Fruit fly (Drosophila melanogaster) whole organism, embryonic: ENCODE results near the gene CG16853.
A peak's percentile ranks its signal among the peaks of the same experiment; 100 is the strongest.

Experiments used
- Bgb ChIP-seq: fragments of 200-800 bp; sonication (Bioruptor generic); IDR thresholded peaks from 2 replicates; pipeline ENCODE4 v1.3.6; 2022; ENCODE audit warnings: missing biosample characterization, missing genetic modification characterization; ENCODE audit not compliant: partially characterized antibody
- CG10147 ChIP-seq: fragments of 200-800 bp; sonication (Bioruptor generic); optimal IDR thresholded peaks from 2 replicates; lab custom pipeline; 2019; ENCODE audit warnings: missing biosample characterization, mild to moderate bottlenecking, missing genetic modification characterization, moderate library complexity
- CG11398 ChIP-seq: fragments of 200-800 bp; sonication (Bioruptor generic); optimal IDR thresholded peaks from 2 replicates; lab custom pipeline; 2016; ENCODE audit warnings: missing biosample characterization, missing genetic modification characterization
- CG11504 ChIP-seq: fragments of 200-800 bp; sonication (Bioruptor generic); optimal IDR thresholded peaks from 3 replicates; lab custom pipeline; 2019; ENCODE audit warnings: missing biosample characterization, mild to moderate bottlenecking, missing genetic modification characterization, moderate library complexity
- CG12236 ChIP-seq: fragments of 200-800 bp; sonication (Bioruptor generic); optimal IDR thresholded peaks from 2 replicates; lab custom pipeline; 2016; ENCODE audit warnings: missing biosample characterization, missing genetic modification characterization
- CG12942 ChIP-seq: fragments of 200-800 bp; sonication (Bioruptor generic); optimal IDR thresholded peaks from 3 replicates; lab custom pipeline; 2016; ENCODE audit warnings: missing biosample characterization, missing genetic modification characterization
- CG13894 ChIP-seq: fragments of 200-800 bp; sonication (Bioruptor generic); optimal IDR thresholded peaks from 3 replicates; lab custom pipeline; 2018; ENCODE audit warnings: missing biosample characterization, mild to moderate bottlenecking, missing genetic modification characterization, moderate library complexity
- CG14050 ChIP-seq: fragments of 200-800 bp; sonication (Bioruptor generic); IDR thresholded peaks from 3 replicates; pipeline ENCODE4 v1.3.6; 2022; ENCODE audit warnings: missing biosample characterization, missing genetic modification characterization
- CG14441 ChIP-seq: fragments of 200-800 bp; sonication (Bioruptor generic); IDR thresholded peaks from 2 replicates; pipeline ENCODE4 v1.3.6; 2022; ENCODE audit warnings: missing biosample characterization, missing genetic modification characterization
- CG14667 ChIP-seq: fragments of 200-800 bp; sonication (Bioruptor generic); IDR thresholded peaks from 2 replicates; pipeline ENCODE4 v1.3.6; 2022; ENCODE audit warnings: missing biosample characterization, missing genetic modification characterization
- CG14965 ChIP-seq: fragments of 200-800 bp; sonication (Bioruptor generic); optimal IDR thresholded peaks from 2 replicates; lab custom pipeline; 2016; ENCODE audit warnings: missing biosample characterization, missing genetic modification characterization, borderline replicate concordance
- CG1647 ChIP-seq: fragments of 200-800 bp; sonication (Bioruptor generic); optimal IDR thresholded peaks from 3 replicates; lab custom pipeline; 2016; ENCODE audit warnings: missing biosample characterization, missing genetic modification characterization
- CG17186 ChIP-seq: fragments of 200-800 bp; sonication (Bioruptor generic); optimal IDR thresholded peaks from 3 replicates; lab custom pipeline; 2017; ENCODE audit warnings: missing biosample characterization, missing genetic modification reagents, missing genetic modification characterization
- CG17361 ChIP-seq: fragments of 200-800 bp; sonication (Bioruptor generic); IDR thresholded peaks from 3 replicates; pipeline ENCODE4 v1.3.6; 2022; ENCODE audit warnings: missing biosample characterization, missing genetic modification characterization
- CG30020 ChIP-seq: fragments of 200-800 bp; optimal IDR thresholded peaks from 2 replicates; lab custom pipeline; 2019; ENCODE audit warnings: missing biosample characterization, mild to moderate bottlenecking, missing genetic modification characterization, moderate library complexity
- CG31365 ChIP-seq: fragments of 200-800 bp; sonication (Bioruptor generic); optimal IDR thresholded peaks from 2 replicates; lab custom pipeline; 2018; ENCODE audit warnings: missing biosample characterization, mild to moderate bottlenecking, missing genetic modification characterization
- CG42726 ChIP-seq: fragments of 200-800 bp; sonication (Bioruptor generic); IDR thresholded peaks from 2 replicates; pipeline ENCODE4 v1.3.6; 2022; ENCODE audit warnings: missing biosample characterization, missing genetic modification characterization; ENCODE audit not compliant: partially characterized antibody
- CG43689 ChIP-seq: fragments of 200-800 bp; sonication (Bioruptor generic); IDR thresholded peaks from 2 replicates; pipeline ENCODE4 v1.3.6; 2022; ENCODE audit warnings: missing biosample characterization, missing genetic modification characterization
- CG9932 ChIP-seq: fragments of 200-800 bp; sonication (Bioruptor generic); IDR thresholded peaks from 2 replicates; pipeline ENCODE4 v1.3.6; 2022; ENCODE audit warnings: missing biosample characterization, missing genetic modification characterization
- HLH3B ChIP-seq: fragments of 200-800 bp; sonication (Bioruptor generic); IDR thresholded peaks from 2 replicates; pipeline ENCODE4 v1.3.6; 2022; ENCODE audit warnings: missing biosample characterization, missing genetic modification characterization
- Hmr ChIP-seq: fragments of 200-800 bp; sonication (Bioruptor generic); optimal IDR thresholded peaks from 3 replicates; lab custom pipeline; 2017; ENCODE audit warnings: mild to moderate bottlenecking, missing biosample characterization, missing genetic modification reagents, missing genetic modification characterization
- Hr51 ChIP-seq, 2 experiments: fragments of 200-800 bp; sonication (Bioruptor generic); optimal IDR thresholded peaks; 2 replicates in 1 of 2; 3 replicates in 1 of 2; lab custom pipeline; 2016 to 2018; ENCODE audit warnings: missing biosample characterization in 2 of 2, missing genetic modification characterization in 2 of 2, mild to moderate bottlenecking in 1 of 2, moderate library complexity in 1 of 2
- Hr78 ChIP-seq, 2 experiments: fragments of 200-800 bp in 1 of 2; fragments of >200 bp in 1 of 2; sonication (Bioruptor generic) in 1 of 2; optimal IDR thresholded peaks; 2 replicates each; lab custom pipeline; 2017 to 2019; ENCODE audit warnings: missing biosample characterization in 2 of 2, missing genetic modification characterization in 2 of 2, mild to moderate bottlenecking in 1 of 2, moderate library complexity in 1 of 2
- MESR4 ChIP-seq: fragments of 200-800 bp; sonication (Bioruptor generic); optimal IDR thresholded peaks from 2 replicates; lab custom pipeline; 2018; ENCODE audit warnings: missing biosample characterization, mild to moderate bottlenecking, missing genetic modification characterization, moderate library complexity
- Meics ChIP-seq: fragments of 200-800 bp; sonication (Bioruptor generic); optimal IDR thresholded peaks from 2 replicates; lab custom pipeline; 2017; ENCODE audit warnings: missing biosample characterization, mild to moderate bottlenecking, missing genetic modification characterization
- Oaz ChIP-seq: fragments of 200-800 bp; sonication (Bioruptor generic); IDR thresholded peaks from 2 replicates; pipeline ENCODE4 v1.3.6; 2022; ENCODE audit warnings: missing biosample characterization, missing genetic modification characterization
- Sox100B ChIP-seq: fragments of 200-800 bp; sonication (Bioruptor generic); optimal IDR thresholded peaks from 3 replicates; lab custom pipeline; 2018; ENCODE audit warnings: missing biosample characterization, mild to moderate bottlenecking, missing genetic modification characterization
- Sry-β ChIP-seq: fragments of 200-800 bp; sonication (Bioruptor generic); optimal IDR thresholded peaks from 2 replicates; lab custom pipeline; 2018; ENCODE audit warnings: missing biosample characterization, mild to moderate bottlenecking, missing genetic modification characterization, moderate library complexity
- abd-A ChIP-seq: fragments of 200-800 bp; sonication (Bioruptor generic); optimal IDR thresholded peaks from 3 replicates; lab custom pipeline; 2019; ENCODE audit warnings: missing biosample characterization, mild to moderate bottlenecking, missing genetic modification characterization, moderate library complexity
- al ChIP-seq: fragments of 200-800 bp; sonication (Bioruptor generic); IDR thresholded peaks from 2 replicates; pipeline ENCODE4 v1.3.6; 2022; ENCODE audit warnings: missing biosample characterization, missing genetic modification characterization
- aop ChIP-seq: fragments of 200-800 bp; sonication (Bioruptor generic); IDR thresholded peaks from 2 replicates; pipeline ENCODE4 v1.3.6; 2022; ENCODE audit warnings: missing biosample characterization, missing genetic modification characterization
- ap ChIP-seq: fragments of 200-800 bp; sonication (Bioruptor generic); IDR thresholded peaks from 2 replicates; pipeline ENCODE4 v1.3.6; 2022; ENCODE audit warnings: missing biosample characterization, missing genetic modification characterization
- corto ChIP-seq: fragments of 200-800 bp; sonication (Bioruptor generic); optimal IDR thresholded peaks from 2 replicates; lab custom pipeline; 2016; ENCODE audit warnings: missing biosample characterization, mild to moderate bottlenecking, missing genetic modification characterization, moderate library complexity
- crol ChIP-seq: fragments of 200-800 bp; sonication (Bioruptor generic); IDR thresholded peaks from 2 replicates; pipeline ENCODE4 v1.3.6; 2022; ENCODE audit warnings: missing biosample characterization, missing genetic modification characterization
- crp ChIP-seq, 2 experiments: fragments of 200-800 bp; sonication (Bioruptor generic); optimal IDR thresholded peaks; 2 replicates in 1 of 2; 3 replicates in 1 of 2; lab custom pipeline; 2017; ENCODE audit warnings: missing biosample characterization in 2 of 2, missing genetic modification characterization in 2 of 2, mild to moderate bottlenecking in 1 of 2, moderate library complexity in 1 of 2
- fd3F ChIP-seq: fragments of 200-800 bp; sonication (Bioruptor generic); optimal IDR thresholded peaks from 2 replicates; lab custom pipeline; 2018; ENCODE audit warnings: missing biosample characterization, mild to moderate bottlenecking, missing genetic modification characterization, moderate library complexity
- knrl ChIP-seq: fragments of 200-800 bp; sonication (Bioruptor generic); IDR thresholded peaks from 3 replicates; pipeline ENCODE4 v1.3.6; 2022; ENCODE audit warnings: missing biosample characterization, missing genetic modification characterization; ENCODE audit not compliant: partially characterized antibody
- lola ChIP-seq, 3 experiments: fragments of >200 bp in 2 of 3; fragments of 200-800 bp in 1 of 3; sonication (Bioruptor generic) in 1 of 3; optimal IDR thresholded peaks; 2 replicates each; lab custom pipeline; 2017 to 2019; ENCODE audit warnings: missing biosample characterization in 3 of 3, missing genetic modification characterization in 3 of 3, mild to moderate bottlenecking in 1 of 3, moderate library complexity in 1 of 3
- prd ChIP-seq, 3 experiments: fragments of >200 bp in 2 of 3; fragments of 200-800 bp in 1 of 3; sonication (Bioruptor generic) in 1 of 3; optimal IDR thresholded peaks in 2 of 3; IDR thresholded peaks in 1 of 3; 2 replicates in 2 of 3; 3 replicates in 1 of 3; pipeline versions ENCODE4 v1.3.6 to Lab custom; 2017 to 2022; ENCODE audit warnings: missing biosample characterization in 1 of 3, missing genetic modification characterization in 1 of 3
- rib ChIP-seq: fragments of 200-800 bp; sonication (Bioruptor generic); IDR thresholded peaks from 2 replicates; pipeline ENCODE4 v1.3.6; 2022; ENCODE audit warnings: missing biosample characterization, missing genetic modification characterization
- slp2 ChIP-seq: fragments of 200-800 bp; sonication (Bioruptor generic); optimal IDR thresholded peaks from 2 replicates; lab custom pipeline; 2016; ENCODE audit warnings: missing biosample characterization, missing genetic modification characterization
- ssp ChIP-seq: fragments of 200-800 bp; sonication (Bioruptor generic); IDR thresholded peaks from 2 replicates; pipeline ENCODE4 v1.3.6; 2022; ENCODE audit warnings: missing biosample characterization, missing genetic modification characterization
- tna ChIP-seq: fragments of 200-800 bp; sonication (Bioruptor generic); IDR thresholded peaks from 2 replicates; pipeline ENCODE4 v1.3.6; 2022; ENCODE audit warnings: missing biosample characterization, missing genetic modification characterization; ENCODE audit not compliant: partially characterized antibody
- trem ChIP-seq: fragments of 200-800 bp; optimal IDR thresholded peaks from 3 replicates; lab custom pipeline; 2019; ENCODE audit warnings: missing biosample characterization, mild to moderate bottlenecking, missing genetic modification characterization, moderate library complexity
- usp ChIP-seq: fragments of >200 bp; optimal IDR thresholded peaks from 2 replicates; lab custom pipeline; 2017; ENCODE audit warnings: missing biosample characterization, missing genetic modification characterization

The CG16853 gene

DNA sequence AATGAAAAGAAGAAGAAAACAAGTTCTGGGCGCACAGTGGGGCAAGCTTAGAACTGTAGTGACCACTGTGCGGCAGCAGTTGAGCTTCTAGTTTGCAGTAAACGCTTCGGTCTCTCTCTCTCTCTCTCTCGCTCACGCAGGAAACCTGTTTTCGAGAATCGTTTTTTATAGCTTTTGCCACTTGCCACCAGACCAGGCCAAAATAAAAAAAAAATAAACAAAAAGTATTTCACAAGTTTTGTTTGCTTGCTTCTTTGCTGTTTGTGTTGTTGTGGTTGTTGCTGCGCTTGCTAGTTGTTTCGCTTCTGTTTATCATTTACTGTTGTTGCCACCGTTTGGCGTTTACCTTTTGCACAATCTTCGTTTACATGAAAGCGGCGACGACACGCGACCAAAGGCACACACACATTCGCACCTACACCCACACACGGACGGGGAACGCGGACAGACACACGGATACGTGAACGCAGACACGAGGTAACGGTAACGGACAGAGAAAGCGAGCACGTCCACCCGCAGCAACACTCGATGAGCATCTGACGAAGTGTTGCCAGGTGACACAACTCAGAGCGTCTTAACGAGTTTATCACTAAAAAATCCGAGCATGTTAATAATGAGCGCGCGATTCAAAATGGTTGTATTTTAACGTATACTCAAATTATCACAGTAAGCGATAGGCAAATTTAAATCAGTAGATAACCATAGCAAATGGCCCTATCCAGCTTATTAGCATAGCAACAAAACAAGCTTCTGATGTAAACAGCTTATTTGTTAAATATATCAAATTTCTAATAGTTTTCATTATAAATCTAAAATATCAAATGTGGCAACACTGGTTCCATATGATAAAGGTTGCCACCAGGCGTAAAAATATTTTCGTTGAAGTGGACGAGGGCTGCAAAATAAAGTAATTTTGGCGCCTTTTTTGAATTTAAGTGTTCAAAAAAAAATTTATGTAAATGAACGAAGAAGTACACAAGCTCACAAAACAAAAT is 7.0 kb downstream of the CG16853 start, which contains the start of gene B4 (continued):
- peak; percentile 8 for TF ChIP-seq Sry-β
- no peak for TF ChIP-seq Meics (GFP tag; lab: Kevin White, UChicago)
- no peak; the same call in 2 of the 3 replicates for TF ChIP-seq CG14050
- no peak for TF ChIP-seq abd-A (tag; lab: Kevin White, UChicago)
- no peak for TF ChIP-seq CG17186 (GFP tag; lab: Kevin White, UChicago)
- TF ChIP-seq usp (GFP tag; lab: Kevin White, UChicago) = no peak
- no peak for TF ChIP-seq ap (GFP tag; lab: Robert Waterston, UW)
- TF ChIP-seq Bgb = peak; percentile 67
- TF ChIP-seq CG11504 = peak; percentile 6
- TF ChIP-seq crol (GFP tag; lab: Robert Waterston, UW) = peak; percentile 1; the same call in 1 of the 2 replicates
- peak; percentile 51 for TF ChIP-seq MESR4
- TF ChIP-seq CG30020 = no peak
- TF ChIP-seq CG14965 (GFP tag; lab: Kevin White, UChicago) = no peak
- TF ChIP-seq HLH3B (GFP tag; lab: Robert Waterston, UW) = peak; percentile 41; the same call in 1 of the 2 replicates
- no peak for TF ChIP-seq fd3F (GFP tag; lab: Kevin White, UChicago)
- 0 out of 3 replicates have a peak, but pooled peaks have one; percentile 31 for TF ChIP-seq knrl
- TF ChIP-seq Hr78 (GFP tag; optimal IDR thresholded peaks at IDR 0.05; lab: Kevin White, UChicago) = no peak
- peak; percentile 4; the same call in 1 of the 2 replicates for TF ChIP-seq CG9932 (GFP tag; lab: Robert Waterston, UW)
- peak; percentile 21 for TF ChIP-seq corto (GFP tag; lab: Kevin White, UChicago)
- no peak for TF ChIP-seq CG17361 (GFP tag; lab: Robert Waterston, UW)
- TF ChIP-seq Hr51 (GFP tag; optimal IDR thresholded peaks at IDR 0.05; lab: Kevin White, UChicago) = peak in 1 of 2 experiments; percentile 3
- TF ChIP-seq Sox100B (GFP tag; lab: Kevin White, UChicago) = no peak
- peak; percentile 5 for TF ChIP-seq CG31365 (tag; lab: Kevin White, UChicago)
- TF ChIP-seq CG12942 (GFP tag; lab: Kevin White, UChicago) = no peak
- 0 out of 2 replicates have a peak, but pooled peaks have one; percentile 41 for TF ChIP-seq aop (GFP tag; lab: Robert Waterston, UW)
- no peak for TF ChIP-seq CG10147
- peak; percentile 67 for TF ChIP-seq CG13894 (tag; lab: Kevin White, UChicago)
- peak; percentile 77 for TF ChIP-seq CG42726 (GFP tag; lab: Robert Waterston, UW)
- TF ChIP-seq prd (optimal IDR thresholded peaks at IDR 0.05; lab: Kevin White, UChicago) = no peak
- TF ChIP-seq prd (GFP tag; IDR thresholded peaks at IDR 0.05; lab: Robert Waterston, UW) = peak; percentile 27; the same call in 2 of the 3 replicates
- TF ChIP-seq CG12236 (GFP tag; lab: Kevin White, UChicago) = peak; percentile 8
- peak in 1 of 3 experiments; percentile 6 for TF ChIP-seq lola (GFP tag; optimal IDR thresholded peaks at IDR 0.05; lab: Kevin White, UChicago)
- TF ChIP-seq CG14441 (GFP tag; lab: Robert Waterston, UW) = no peak
- no peak for TF ChIP-seq slp2 (GFP tag; lab: Kevin White, UChicago)
- peak; percentile 72 for TF ChIP-seq rib (GFP tag; lab: Robert Waterston, UW)
- TF ChIP-seq CG1647 (GFP tag; lab: Kevin White, UChicago) = no peak
- no peak for TF ChIP-seq CG11398 (GFP tag; lab: Kevin White, UChicago)
- TF ChIP-seq crp (GFP tag; optimal IDR thresholded peaks at IDR 0.05; lab: Kevin White, UChicago) = peak in 1 of 2 experiments; percentile 72
- no peak for TF ChIP-seq trem
- no peak for TF ChIP-seq CG14667
- TF ChIP-seq ssp (GFP tag; lab: Robert Waterston, UW) = 0 out of 2 replicates have a peak, but pooled peaks have one; percentile 5
- no peak; the same call in 1 of the 2 replicates for TF ChIP-seq CG43689
- TF ChIP-seq Oaz (GFP tag; lab: Robert Waterston, UW) = no peak
- peak; percentile 65 for TF ChIP-seq Hmr (GFP tag; lab: Kevin White, UChicago)
- no peak for TF ChIP-seq al (GFP tag; lab: Robert Waterston, UW)
- TF ChIP-seq tna (GFP tag; lab: Robert Waterston, UW) = peak; percentile 38; the same call in 1 of the 2 replicates
